Fruit fly (Drosophila melanogaster) whole organism, embryonic: ENCODE measurements around the gene Pax.

Experiments
- Antp ChIP-seq: fragments of 200-800 bp; sonication (Bioruptor generic); optimal IDR thresholded peaks from 3 replicates; lab custom pipeline; 2016; ENCODE audit warnings: missing biosample characterization, missing genetic modification characterization
- B-H2 ChIP-seq: fragments of 200-800 bp; sonication (Bioruptor generic); optimal IDR thresholded peaks from 2 replicates; lab custom pipeline; 2018; ENCODE audit warnings: missing biosample characterization, mild to moderate bottlenecking, missing genetic modification characterization
- BtbVII ChIP-seq: fragments of 200-800 bp; sonication (Bioruptor generic); optimal IDR thresholded peaks from 3 replicates; lab custom pipeline; 2017; ENCODE audit warnings: missing biosample characterization, mild to moderate bottlenecking, missing genetic modification characterization
- CG10147 ChIP-seq: fragments of 200-800 bp; sonication (Bioruptor generic); optimal IDR thresholded peaks from 2 replicates; lab custom pipeline; 2019; ENCODE audit warnings: missing biosample characterization, mild to moderate bottlenecking, missing genetic modification characterization, moderate library complexity
- CG10366 ChIP-seq: fragments of 200-800 bp; sonication (Bioruptor generic); IDR thresholded peaks from 2 replicates; pipeline ENCODE4 v1.3.6; 2022; ENCODE audit warnings: missing biosample characterization, missing genetic modification characterization
- CG10462 ChIP-seq: fragments of 200-800 bp; sonication (Bioruptor generic); optimal IDR thresholded peaks from 2 replicates; lab custom pipeline; 2016; ENCODE audit warnings: missing biosample characterization, missing genetic modification characterization
- CG11456 ChIP-seq: fragments of 200-800 bp; sonication (Bioruptor generic); IDR thresholded peaks from 3 replicates; pipeline ENCODE4 v1.3.6; 2022; ENCODE audit warnings: missing biosample characterization, missing genetic modification characterization
- CG11695 ChIP-seq: fragments of 200-800 bp; sonication (Bioruptor generic); IDR thresholded peaks from 3 replicates; pipeline ENCODE4 v1.3.6; 2022; ENCODE audit warnings: missing biosample characterization, missing genetic modification characterization
- CG13775 ChIP-seq: fragments of 200-800 bp; sonication (Bioruptor generic); optimal IDR thresholded peaks from 3 replicates; lab custom pipeline; 2017; ENCODE audit warnings: missing biosample characterization, mild to moderate bottlenecking, missing genetic modification characterization
- CG13894 ChIP-seq: fragments of 200-800 bp; sonication (Bioruptor generic); optimal IDR thresholded peaks from 3 replicates; lab custom pipeline; 2018; ENCODE audit warnings: missing biosample characterization, mild to moderate bottlenecking, missing genetic modification characterization, moderate library complexity
- CG15011 ChIP-seq: fragments of 200-800 bp; sonication (Bioruptor generic); optimal IDR thresholded peaks from 3 replicates; lab custom pipeline; 2018; ENCODE audit warnings: missing biosample characterization, mild to moderate bottlenecking, missing genetic modification characterization
- CG17361 ChIP-seq: fragments of 200-800 bp; sonication (Bioruptor generic); IDR thresholded peaks from 3 replicates; pipeline ENCODE4 v1.3.6; 2022; ENCODE audit warnings: missing biosample characterization, missing genetic modification characterization
- CG17385 ChIP-seq: fragments of 200-800 bp; sonication (Bioruptor generic); optimal IDR thresholded peaks from 3 replicates; lab custom pipeline; 2018; ENCODE audit warnings: missing biosample characterization, mild to moderate bottlenecking, missing genetic modification characterization
- CG1832 ChIP-seq: fragments of 200-800 bp; sonication (Bioruptor generic); optimal IDR thresholded peaks from 2 replicates; lab custom pipeline; 2017; ENCODE audit warnings: missing biosample characterization, mild to moderate bottlenecking, missing genetic modification characterization, inconsistent platforms
- CG31224 ChIP-seq: fragments of 200-800 bp; sonication (Bioruptor generic); IDR thresholded peaks from 2 replicates; pipeline ENCODE4 v1.3.6; 2022; ENCODE audit warnings: missing biosample characterization, missing genetic modification characterization
- CG31441 ChIP-seq: fragments of 200-800 bp; sonication (Bioruptor generic); IDR thresholded peaks from 2 replicates; pipeline ENCODE4 v1.3.6; 2022; ENCODE audit warnings: missing biosample characterization, missing genetic modification characterization
- CG4617 ChIP-seq: fragments of 200-800 bp; sonication (Bioruptor generic); optimal IDR thresholded peaks from 3 replicates; lab custom pipeline; 2016; ENCODE audit warnings: missing biosample characterization, missing genetic modification characterization, borderline replicate concordance
- CG4820 ChIP-seq: fragments of 200-800 bp; sonication (Bioruptor generic); optimal IDR thresholded peaks from 3 replicates; lab custom pipeline; 2016; ENCODE audit warnings: missing biosample characterization, missing genetic modification characterization
- CG4854 ChIP-seq: fragments of 200-800 bp; sonication (Bioruptor generic); optimal IDR thresholded peaks from 2 replicates; lab custom pipeline; 2016; ENCODE audit warnings: missing biosample characterization, missing genetic modification characterization, inconsistent platforms
- CG7786 ChIP-seq: fragments of 200-800 bp; sonication (Bioruptor generic); optimal IDR thresholded peaks from 2 replicates; lab custom pipeline; 2016; ENCODE audit warnings: missing biosample characterization, missing genetic modification characterization
- CG7987 ChIP-seq: fragments of 200-800 bp; sonication (Bioruptor generic); optimal IDR thresholded peaks from 2 replicates; lab custom pipeline; 2018; ENCODE audit warnings: missing biosample characterization, mild to moderate bottlenecking, missing genetic modification characterization, moderate library complexity
- CG8359 ChIP-seq: fragments of 200-800 bp; sonication (Bioruptor generic); optimal IDR thresholded peaks from 2 replicates; lab custom pipeline; 2017; ENCODE audit warnings: missing biosample characterization, mild to moderate bottlenecking, missing genetic modification characterization, borderline replicate concordance
- CG8944 ChIP-seq: fragments of 200-800 bp; sonication (Bioruptor generic); optimal IDR thresholded peaks from 3 replicates; lab custom pipeline; 2016; ENCODE audit warnings: missing biosample characterization, missing genetic modification characterization
- Dfd ChIP-seq, 2 experiments: fragments of >200 bp; optimal IDR thresholded peaks; 2 replicates each; lab custom pipeline; 2017; ENCODE audit warnings: missing biosample characterization in 2 of 2, missing genetic modification characterization in 2 of 2
- Doc3 ChIP-seq: fragments of 200-800 bp; sonication (Bioruptor generic); IDR thresholded peaks from 3 replicates; pipeline ENCODE4 v1.3.6; 2022; ENCODE audit warnings: missing biosample characterization, missing genetic modification characterization; ENCODE audit not compliant: partially characterized antibody
- HLH4C ChIP-seq: fragments of 200-800 bp; sonication (Bioruptor generic); IDR thresholded peaks from 3 replicates; pipeline ENCODE4 v1.3.6; 2022; ENCODE audit warnings: missing biosample characterization, missing genetic modification characterization; ENCODE audit not compliant: partially characterized antibody
- HLH54F ChIP-seq: fragments of 200-800 bp; sonication (Bioruptor generic); optimal IDR thresholded peaks from 3 replicates; lab custom pipeline; 2016; ENCODE audit warnings: missing biosample characterization, missing genetic modification characterization
- HLHmδ ChIP-seq: fragments of 200-800 bp; sonication (Bioruptor generic); optimal IDR thresholded peaks from 2 replicates; lab custom pipeline; 2018; ENCODE audit warnings: missing biosample characterization, mild to moderate bottlenecking, missing genetic modification characterization, moderate library complexity
- Hey ChIP-seq: fragments of 200-800 bp; sonication (Bioruptor generic); optimal IDR thresholded peaks from 3 replicates; lab custom pipeline; 2018; ENCODE audit warnings: missing biosample characterization, mild to moderate bottlenecking, missing genetic modification characterization
- Hr78 ChIP-seq, 2 experiments: fragments of 200-800 bp in 1 of 2; fragments of >200 bp in 1 of 2; sonication (Bioruptor generic) in 1 of 2; optimal IDR thresholded peaks; 2 replicates each; lab custom pipeline; 2017 to 2019; ENCODE audit warnings: missing biosample characterization in 2 of 2, missing genetic modification characterization in 2 of 2, mild to moderate bottlenecking in 1 of 2, moderate library complexity in 1 of 2
- Jarid2 ChIP-seq: fragments of 200-800 bp; sonication (Bioruptor generic); optimal IDR thresholded peaks from 3 replicates; lab custom pipeline; 2017; ENCODE audit warnings: mild to moderate bottlenecking, missing biosample characterization, missing genetic modification reagents, missing genetic modification characterization
- Pdp1 ChIP-seq, 2 experiments: fragments of 200-800 bp; sonication (Bioruptor generic); optimal IDR thresholded peaks; 3 replicates each; lab custom pipeline; 2016; ENCODE audit warnings: missing biosample characterization in 2 of 2, missing genetic modification characterization in 2 of 2, mild to moderate bottlenecking in 1 of 2, moderate library complexity in 1 of 2
- Sox102F ChIP-seq: fragments of 200-800 bp; sonication (Bioruptor generic); optimal IDR thresholded peaks from 2 replicates; lab custom pipeline; 2018; ENCODE audit warnings: missing biosample characterization, mild to moderate bottlenecking, missing genetic modification characterization, moderate library complexity
- Vsx1 ChIP-seq: fragments of 200-800 bp; sonication (Bioruptor generic); optimal IDR thresholded peaks from 2 replicates; lab custom pipeline; 2017; ENCODE audit warnings: missing biosample characterization, mild to moderate bottlenecking, missing genetic modification characterization, missing genetic modification reagents
- ash1 ChIP-seq: fragments of 200-800 bp; sonication (Bioruptor generic); optimal IDR thresholded peaks from 2 replicates; lab custom pipeline; 2018; ENCODE audit warnings: missing biosample characterization, mild to moderate bottlenecking, missing genetic modification characterization
- bab2 ChIP-seq: fragments of 200-800 bp; sonication (Bioruptor generic); optimal IDR thresholded peaks from 2 replicates; lab custom pipeline; 2016; ENCODE audit warnings: missing biosample characterization, missing genetic modification characterization
- cato ChIP-seq: fragments of 200-800 bp; sonication (Bioruptor generic); optimal IDR thresholded peaks from 2 replicates; lab custom pipeline; 2016; ENCODE audit warnings: missing biosample characterization, missing genetic modification characterization, borderline replicate concordance
- chn ChIP-seq: fragments of 200-800 bp; sonication (Bioruptor generic); optimal IDR thresholded peaks from 2 replicates; lab custom pipeline; 2016; ENCODE audit warnings: missing biosample characterization, missing genetic modification characterization
- cwo ChIP-seq: fragments of 200-800 bp; sonication (Bioruptor generic); optimal IDR thresholded peaks from 3 replicates; lab custom pipeline; 2017; ENCODE audit warnings: missing biosample characterization, missing genetic modification characterization, mild to moderate bottlenecking, moderate library complexity, missing genetic modification reagents
- dan ChIP-seq: fragments of 200-800 bp; sonication (Bioruptor generic); IDR thresholded peaks from 2 replicates; pipeline ENCODE4 v1.3.6; 2022; ENCODE audit warnings: missing biosample characterization, missing genetic modification characterization
- dimm ChIP-seq: fragments of 200-800 bp; sonication (Bioruptor generic); IDR thresholded peaks from 2 replicates; pipeline ENCODE4 v1.3.6; 2022; ENCODE audit warnings: missing biosample characterization, missing genetic modification characterization
- ems ChIP-seq: fragments of 200-800 bp; sonication (Bioruptor generic); optimal IDR thresholded peaks from 3 replicates; lab custom pipeline; 2016; ENCODE audit warnings: missing biosample characterization, missing genetic modification characterization
- fd64A ChIP-seq: fragments of 200-800 bp; sonication (Bioruptor generic); optimal IDR thresholded peaks from 3 replicates; lab custom pipeline; 2018; ENCODE audit warnings: missing biosample characterization, mild to moderate bottlenecking, missing genetic modification characterization
- gcm2 ChIP-seq: fragments of 200-800 bp; sonication (Bioruptor generic); optimal IDR thresholded peaks from 2 replicates; lab custom pipeline; 2016; ENCODE audit warnings: missing biosample characterization, missing genetic modification characterization
- ham ChIP-seq: fragments of 200-800 bp; sonication (Bioruptor generic); IDR thresholded peaks from 2 replicates; pipeline ENCODE4 v1.3.6; 2022; ENCODE audit warnings: missing biosample characterization, missing genetic modification characterization
- hth ChIP-seq: fragments of >200 bp; optimal IDR thresholded peaks from 2 replicates; lab custom pipeline; 2017; ENCODE audit warnings: inconsistent platforms
- nmo ChIP-seq: fragments of 200-800 bp; sonication (Bioruptor generic); optimal IDR thresholded peaks from 2 replicates; lab custom pipeline; 2018; ENCODE audit warnings: missing biosample characterization, mild to moderate bottlenecking, missing genetic modification characterization, moderate library complexity
- pho ChIP-seq: fragments of 200-800 bp; sonication (Bioruptor generic); optimal IDR thresholded peaks from 2 replicates; lab custom pipeline; 2016; ENCODE audit warnings: missing biosample characterization, missing genetic modification characterization
- pros ChIP-seq: fragments of 200-800 bp; sonication (Bioruptor generic); optimal IDR thresholded peaks from 3 replicates; lab custom pipeline; 2019; ENCODE audit warnings: missing biosample characterization, mild to moderate bottlenecking, missing genetic modification characterization, moderate library complexity
- zen2 ChIP-seq: fragments of 200-800 bp; sonication (Bioruptor generic); IDR thresholded peaks from 3 replicates; pipeline ENCODE4 v1.3.6; 2022; ENCODE audit warnings: missing biosample characterization, missing genetic modification characterization; ENCODE audit not compliant: partially characterized antibody

Gene Pax

dm6 chr2L:19444734-19445140, 18.3 kb upstream of the Pax start, which contains the start of gene Hs2st (continued):
- TF ChIP-seq CG11695 (GFP tag; lab: Robert Waterston, UW) (peak; percentile 82), bab2 (peak; percentile 96), CG7987 (GFP tag; lab: Kevin White, UChicago) (peak; percentile 87), chn (GFP tag; lab: Kevin White, UChicago) (peak; percentile 95), ham (GFP tag; lab: Robert Waterston, UW) (peak; percentile 81), Dfd (GFP tag; optimal IDR thresholded peaks at IDR 0.05; lab: Kevin White, UChicago) (no peak), CG4820 (GFP tag; lab: Kevin White, UChicago) (peak; percentile 93), hth (lab: Kevin White, UChicago) (no peak), CG4617 (GFP tag; lab: Kevin White, UChicago) (peak; percentile 96), Hey (tag; lab: Kevin White, UChicago) (peak; percentile 77), CG8944 (GFP tag; lab: Kevin White, UChicago) (peak; percentile 95), dan (GFP tag; lab: Robert Waterston, UW) (peak; percentile 85), CG10462 (GFP tag; lab: Kevin White, UChicago) (peak; percentile 89), CG10147 (GFP tag; lab: Kevin White, UChicago) (peak; percentile 91), CG17361 (GFP tag; lab: Robert Waterston, UW) (peak; percentile 95), B-H2 (GFP tag; lab: Kevin White, UChicago) (peak; percentile 90), cato (GFP tag; lab: Kevin White, UChicago) (peak; percentile 94), fd64A (GFP tag; lab: Kevin White, UChicago) (peak; percentile 3), Hr78 (GFP tag; optimal IDR thresholded peaks at IDR 0.05; lab: Kevin White, UChicago) (no peak), CG15011 (peak; percentile 80), nmo (GFP tag; lab: Kevin White, UChicago) (peak; percentile 97), ems (GFP tag; lab: Kevin White, UChicago) (peak; percentile 95), Sox102F (peak; percentile 89), CG10366 (peak; percentile 93), CG13894 (tag; lab: Kevin White, UChicago) (peak; percentile 90), ash1 (no peak), pros (peak; percentile 1), CG1832 (GFP tag; lab: Kevin White, UChicago) (no peak), gcm2 (GFP tag; lab: Kevin White, UChicago) (peak; percentile 84), pho (GFP tag; lab: Kevin White, UChicago) (peak; percentile 96), CG13775 (GFP tag; lab: Kevin White, UChicago) (peak; percentile 96), CG8359 (peak; percentile 37), CG31224 (GFP tag; lab: Robert Waterston, UW) (peak; percentile 90), CG4854 (peak; percentile 88), CG17385 (peak; percentile 82), dimm (GFP tag; lab: Robert Waterston, UW) (0 out of 2 replicates have a peak, but pooled peaks have one; percentile 4), Antp (peak; percentile 96), Pdp1 (GFP tag; optimal IDR thresholded peaks at IDR 0.05; lab: Kevin White, UChicago) (peak; percentile 93 to 97), HLH54F (peak; percentile 97), Vsx1 (GFP tag; lab: Kevin White, UChicago) (no peak), Jarid2 (GFP tag; lab: Kevin White, UChicago) (peak; percentile 66), CG11456 (GFP tag; lab: Robert Waterston, UW) (peak; percentile 91), HLH4C (no peak), BtbVII (GFP tag; lab: Kevin White, UChicago) (peak; percentile 79), CG7786 (GFP tag; lab: Kevin White, UChicago) (peak; percentile 96), HLHmδ (GFP tag; lab: Kevin White, UChicago) (no peak), CG31441 (no peak; the same call in 1 of the 2 replicates), zen2 (GFP tag; lab: Robert Waterston, UW) (no peak), cwo (peak; percentile 75), Doc3 (GFP tag; lab: Robert Waterston, UW) (no peak)
